Fruit fly (Drosophila melanogaster) whole organism, pupa: ENCODE results near the gene Set2.

Experiments
- CG13204 ChIP-seq: fragments of 200-800 bp; sonication (Bioruptor generic); optimal IDR thresholded peaks from 2 replicates; lab custom pipeline; 2018; ENCODE audit warnings: missing biosample characterization, mild to moderate bottlenecking, missing genetic modification characterization, moderate library complexity
- CG14655 ChIP-seq: fragments of 200-800 bp; sonication (Bioruptor generic); optimal IDR thresholded peaks from 3 replicates; lab custom pipeline; 2017; ENCODE audit warnings: mild to moderate bottlenecking, missing biosample characterization, missing genetic modification reagents, missing genetic modification characterization

DNA sequence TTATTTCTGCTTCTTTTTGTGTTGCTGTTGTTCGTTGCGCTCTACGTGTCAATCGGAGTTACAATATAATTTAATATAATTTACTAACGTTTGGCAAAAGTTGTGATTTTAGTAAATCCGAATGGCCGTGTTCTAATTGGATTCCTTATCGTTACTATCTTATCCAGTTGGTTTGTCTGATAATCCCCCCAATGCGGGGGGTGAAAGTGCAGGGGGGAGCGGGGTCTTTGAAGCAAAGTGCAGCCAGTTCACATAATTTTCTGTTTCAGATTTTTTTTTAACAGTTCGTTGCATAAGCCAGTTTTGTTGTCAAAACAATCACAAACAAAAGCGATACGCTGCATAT is 41.4 kb upstream of the Set2 start:
- TF ChIP-seq CG14655 (GFP tag; lab: Kevin White, UChicago), result no peak
- TF ChIP-seq CG13204 (GFP tag; lab: Kevin White, UChicago), result no peak
